Fruit fly (Drosophila melanogaster) whole organism, embryonic: ENCODE results near the gene CG32720.

Experiments used
- Atf6 ChIP-seq: fragments of 200-800 bp; sonication (Bioruptor generic); IDR thresholded peaks from 2 replicates; pipeline ENCODE4 v1.3.6; 2022; ENCODE audit warnings: missing biosample characterization, missing genetic modification characterization
- CG10147 ChIP-seq: fragments of 200-800 bp; sonication (Bioruptor generic); optimal IDR thresholded peaks from 2 replicates; lab custom pipeline; 2019; ENCODE audit warnings: missing biosample characterization, mild to moderate bottlenecking, missing genetic modification characterization, moderate library complexity
- CG11504 ChIP-seq: fragments of 200-800 bp; sonication (Bioruptor generic); optimal IDR thresholded peaks from 3 replicates; lab custom pipeline; 2019; ENCODE audit warnings: missing biosample characterization, mild to moderate bottlenecking, missing genetic modification characterization, moderate library complexity
- CG11695 ChIP-seq: fragments of 200-800 bp; sonication (Bioruptor generic); IDR thresholded peaks from 3 replicates; pipeline ENCODE4 v1.3.6; 2022; ENCODE audit warnings: missing biosample characterization, missing genetic modification characterization
- CG14667 ChIP-seq: fragments of 200-800 bp; sonication (Bioruptor generic); IDR thresholded peaks from 2 replicates; pipeline ENCODE4 v1.3.6; 2022; ENCODE audit warnings: missing biosample characterization, missing genetic modification characterization
- CG16813 ChIP-seq: fragments of 200-800 bp; sonication (Bioruptor generic); IDR thresholded peaks from 3 replicates; pipeline ENCODE4 v1.3.6; 2022; ENCODE audit warnings: missing biosample characterization, missing genetic modification characterization; ENCODE audit not compliant: partially characterized antibody
- CG17328 ChIP-seq: fragments of 200-800 bp; sonication (Bioruptor generic); IDR thresholded peaks from 2 replicates; pipeline ENCODE4 v1.3.6; 2022; ENCODE audit warnings: missing biosample characterization, missing genetic modification characterization
- CG18011 ChIP-seq: fragments of 200-800 bp; sonication (Bioruptor generic); optimal IDR thresholded peaks from 2 replicates; lab custom pipeline; 2017; ENCODE audit warnings: missing biosample characterization, missing genetic modification characterization, mild to moderate bottlenecking, moderate library complexity, missing genotype
- CG18599 ChIP-seq: fragments of 200-800 bp; sonication (Bioruptor generic); optimal IDR thresholded peaks from 3 replicates; lab custom pipeline; 2017; ENCODE audit warnings: missing biosample characterization, missing genetic modification characterization, mild to moderate bottlenecking, moderate library complexity, missing genetic modification reagents
- CG2202 ChIP-seq: fragments of 200-800 bp; sonication (Bioruptor generic); optimal IDR thresholded peaks from 2 replicates; lab custom pipeline; 2018; ENCODE audit warnings: missing biosample characterization, mild to moderate bottlenecking, missing genetic modification characterization
- CG2678 ChIP-seq: fragments of 200-800 bp; sonication (Bioruptor generic); optimal IDR thresholded peaks from 3 replicates; lab custom pipeline; 2019; ENCODE audit warnings: missing biosample characterization, mild to moderate bottlenecking, missing genetic modification characterization, moderate library complexity
- CG30403 ChIP-seq: fragments of 200-800 bp; sonication (Bioruptor generic); optimal IDR thresholded peaks from 3 replicates; lab custom pipeline; 2016; ENCODE audit warnings: missing biosample characterization, missing genetic modification characterization
- CG4282 ChIP-seq: fragments of 200-800 bp; sonication (Bioruptor generic); optimal IDR thresholded peaks from 2 replicates; lab custom pipeline; 2016; ENCODE audit warnings: missing biosample characterization, missing genetic modification characterization
- CG5180 ChIP-seq: fragments of 200-800 bp; sonication (Bioruptor generic); optimal IDR thresholded peaks from 3 replicates; lab custom pipeline; 2017; ENCODE audit warnings: missing biosample characterization, missing genetic modification characterization, mild to moderate bottlenecking, moderate library complexity, missing genetic modification reagents
- CG9817 ChIP-seq: fragments of 200-800 bp; sonication (Bioruptor generic); optimal IDR thresholded peaks from 2 replicates; lab custom pipeline; 2018; ENCODE audit warnings: missing biosample characterization, mild to moderate bottlenecking, missing genetic modification characterization, moderate library complexity
- Dref ChIP-seq: fragments of 200-800 bp; sonication (Bioruptor generic); IDR thresholded peaks from 2 replicates; pipeline ENCODE4 v1.3.6; 2022; ENCODE audit warnings: missing biosample characterization, missing genetic modification characterization
- Ets65A ChIP-seq: fragments of 200-800 bp; sonication (Bioruptor generic); peaks from one replicate; lab custom pipeline; 2016; ENCODE audit warnings: missing biosample characterization, missing genetic modification characterization
- Fer3 ChIP-seq: fragments of 200-800 bp; sonication (Bioruptor generic); optimal IDR thresholded peaks from 2 replicates; lab custom pipeline; 2018; ENCODE audit warnings: missing biosample characterization, mild to moderate bottlenecking, missing genetic modification characterization, moderate library complexity
- GATAe ChIP-seq: fragments of 200-800 bp; sonication (Bioruptor generic); conservative IDR thresholded peaks from 2 replicates; pipeline ENCODE4 v1.3.6; 2022; ENCODE audit warnings: missing biosample characterization, missing genetic modification characterization
- Hr51 ChIP-seq, 2 experiments: fragments of 200-800 bp; sonication (Bioruptor generic); optimal IDR thresholded peaks; 2 replicates in 1 of 2; 3 replicates in 1 of 2; lab custom pipeline; 2016 to 2018; ENCODE audit warnings: missing biosample characterization in 2 of 2, missing genetic modification characterization in 2 of 2, mild to moderate bottlenecking in 1 of 2, moderate library complexity in 1 of 2
- Med ChIP-seq: fragments of 200-800 bp; sonication (Bioruptor generic); peaks from one replicate; lab custom pipeline; 2016; ENCODE audit warnings: missing biosample characterization, missing genetic modification characterization, mild to moderate bottlenecking, inconsistent platforms, moderate library complexity
- Ptx1 ChIP-seq: fragments of 200-800 bp; sonication (Bioruptor generic); IDR thresholded peaks from 2 replicates; pipeline ENCODE4 v1.3.6; 2022; ENCODE audit warnings: missing biosample characterization, missing genetic modification characterization
- Side ChIP-seq: fragments of 200-800 bp; sonication (Bioruptor generic); optimal IDR thresholded peaks from 2 replicates; lab custom pipeline; 2016; ENCODE audit warnings: missing biosample characterization, missing genetic modification characterization
- Sox102F ChIP-seq: fragments of 200-800 bp; sonication (Bioruptor generic); optimal IDR thresholded peaks from 2 replicates; lab custom pipeline; 2018; ENCODE audit warnings: missing biosample characterization, mild to moderate bottlenecking, missing genetic modification characterization, moderate library complexity
- Taf1 ChIP-seq: fragments of 200-800 bp; sonication (Bioruptor generic); IDR thresholded peaks from 2 replicates; pipeline ENCODE4 v1.3.6; 2022; ENCODE audit warnings: missing biosample characterization, missing genetic modification characterization
- Vsx1 ChIP-seq: fragments of 200-800 bp; sonication (Bioruptor generic); optimal IDR thresholded peaks from 2 replicates; lab custom pipeline; 2017; ENCODE audit warnings: missing biosample characterization, mild to moderate bottlenecking, missing genetic modification characterization, missing genetic modification reagents
- Xrp1 ChIP-seq: fragments of 200-800 bp; sonication (Bioruptor generic); IDR thresholded peaks from 2 replicates; pipeline ENCODE4 v1.3.6; 2022; ENCODE audit warnings: missing biosample characterization, missing genetic modification characterization
- ac ChIP-seq: fragments of 200-800 bp; sonication (Bioruptor generic); optimal IDR thresholded peaks from 3 replicates; lab custom pipeline; 2017; ENCODE audit warnings: missing biosample characterization, mild to moderate bottlenecking, missing genetic modification characterization
- bab2 ChIP-seq: fragments of 200-800 bp; sonication (Bioruptor generic); optimal IDR thresholded peaks from 2 replicates; lab custom pipeline; 2016; ENCODE audit warnings: missing biosample characterization, missing genetic modification characterization
- bbx ChIP-seq: fragments of 200-800 bp; sonication (Bioruptor generic); IDR thresholded peaks from 2 replicates; pipeline ENCODE4 v1.3.6; 2022; ENCODE audit warnings: missing biosample characterization, missing genetic modification characterization; ENCODE audit not compliant: partially characterized antibody
- bigmax ChIP-seq: fragments of 200-800 bp; sonication (Bioruptor generic); optimal IDR thresholded peaks from 2 replicates; lab custom pipeline; 2018; ENCODE audit warnings: missing biosample characterization, mild to moderate bottlenecking, missing genetic modification characterization
- croc ChIP-seq: fragments of 200-800 bp; sonication (Bioruptor generic); conservative IDR thresholded peaks from 3 replicates; pipeline ENCODE4 v1.3.6; 2022; ENCODE audit warnings: missing biosample characterization, missing genetic modification characterization
- fd96Cb ChIP-seq: fragments of 200-800 bp; sonication (Bioruptor generic); optimal IDR thresholded peaks from 2 replicates; lab custom pipeline; 2018; ENCODE audit warnings: missing biosample characterization, mild to moderate bottlenecking, missing genetic modification characterization, moderate library complexity
- gcm2 ChIP-seq: fragments of 200-800 bp; sonication (Bioruptor generic); optimal IDR thresholded peaks from 2 replicates; lab custom pipeline; 2016; ENCODE audit warnings: missing biosample characterization, missing genetic modification characterization
- gem ChIP-seq: fragments of 200-800 bp; sonication (Bioruptor generic); optimal IDR thresholded peaks from 2 replicates; lab custom pipeline; 2019; ENCODE audit warnings: missing biosample characterization, mild to moderate bottlenecking, missing genetic modification characterization, moderate library complexity
- grau ChIP-seq: fragments of 200-800 bp; optimal IDR thresholded peaks from 3 replicates; lab custom pipeline; 2019; ENCODE audit warnings: missing biosample characterization, mild to moderate bottlenecking, missing genetic modification characterization, moderate library complexity
- inv ChIP-seq: fragments of 200-800 bp; sonication (Bioruptor generic); IDR thresholded peaks from 2 replicates; pipeline ENCODE4 v1.3.6; 2022; ENCODE audit warnings: missing biosample characterization, missing genetic modification characterization; ENCODE audit not compliant: partially characterized antibody
- kni ChIP-seq: fragments of 200-800 bp; sonication (Bioruptor generic); optimal IDR thresholded peaks from 3 replicates; lab custom pipeline; 2017; ENCODE audit warnings: mild to moderate bottlenecking, missing biosample characterization, missing genetic modification reagents, missing genetic modification characterization
- lilli ChIP-seq: fragments of 200-800 bp; sonication (Bioruptor generic); optimal IDR thresholded peaks from 3 replicates; lab custom pipeline; 2016; ENCODE audit warnings: missing biosample characterization, missing genetic modification characterization
- lola ChIP-seq, 3 experiments: fragments of >200 bp in 2 of 3; fragments of 200-800 bp in 1 of 3; sonication (Bioruptor generic) in 1 of 3; optimal IDR thresholded peaks; 2 replicates each; lab custom pipeline; 2017 to 2019; ENCODE audit warnings: missing biosample characterization in 3 of 3, missing genetic modification characterization in 3 of 3, mild to moderate bottlenecking in 1 of 3, moderate library complexity in 1 of 3
- p53 ChIP-seq: fragments of 200-800 bp; sonication (Bioruptor generic); optimal IDR thresholded peaks from 2 replicates; lab custom pipeline; 2016; ENCODE audit warnings: missing biosample characterization, missing genetic modification characterization
- phol ChIP-seq: fragments of 200-800 bp; sonication (Bioruptor generic); optimal IDR thresholded peaks from 3 replicates; lab custom pipeline; 2018; ENCODE audit warnings: missing biosample characterization, mild to moderate bottlenecking, missing genetic modification characterization, moderate library complexity
- run ChIP-seq: fragments of 200-800 bp; sonication (Bioruptor generic); optimal IDR thresholded peaks from 3 replicates; lab custom pipeline; 2018; ENCODE audit warnings: missing biosample characterization, mild to moderate bottlenecking, missing genetic modification characterization
- sc ChIP-seq, 3 experiments: fragments of >200 bp in 2 of 3; fragments of 200-800 bp in 1 of 3; sonication (Bioruptor generic) in 1 of 3; optimal IDR thresholded peaks; 2 replicates in 2 of 3; 3 replicates in 1 of 3; lab custom pipeline; 2017; ENCODE audit warnings: mild to moderate bottlenecking in 1 of 3, missing biosample characterization in 1 of 3, missing genetic modification characterization in 1 of 3, missing genetic modification reagents in 1 of 3
- sens ChIP-seq: fragments of 200-800 bp; sonication (Bioruptor generic); peaks from one replicate; lab custom pipeline; 2016; ENCODE audit warnings: missing biosample characterization, missing genetic modification characterization
- slbo ChIP-seq: fragments of 200-800 bp; sonication (Bioruptor generic); IDR thresholded peaks from 2 replicates; pipeline ENCODE4 v1.3.6; 2022; ENCODE audit warnings: missing biosample characterization, missing genetic modification characterization
- tup ChIP-seq: fragments of 200-800 bp; sonication (Bioruptor generic); optimal IDR thresholded peaks from 2 replicates; lab custom pipeline; 2016; ENCODE audit warnings: missing biosample characterization, mild to moderate bottlenecking, missing genetic modification characterization, moderate library complexity
- vvl ChIP-seq: fragments of 200-800 bp; sonication (Bioruptor generic); IDR thresholded peaks from 2 replicates; pipeline ENCODE4 v1.3.6; 2022; ENCODE audit warnings: missing biosample characterization, missing genetic modification characterization
- zfh1 ChIP-seq: fragments of 200-800 bp; sonication (Bioruptor generic); IDR thresholded peaks from 3 replicates; pipeline ENCODE4 v1.3.6; 2022; ENCODE audit warnings: missing biosample characterization, missing genetic modification characterization

The CG32720 gene

dm6 chrX:7579023-7579422, 42.3 kb upstream of the CG32720 start (continued):
- TF ChIP-seq CG2678 (tag; lab: Kevin White, UChicago) (peak; percentile 41), CG11695 (GFP tag; lab: Robert Waterston, UW) (peak; percentile 70), grau (tag; lab: Kevin White, UChicago) (peak; percentile 19), gcm2 (no peak), zfh1 (GFP tag; lab: Robert Waterston, UW) (0 out of 3 replicates have a peak, but pooled peaks have one; percentile 24), lola (GFP tag; optimal IDR thresholded peaks at IDR 0.05; lab: Kevin White, UChicago) (no peak), gem (tag; lab: Kevin White, UChicago) (peak; percentile 24), slbo (GFP tag; lab: Robert Waterston, UW) (peak; percentile 50), tup (no peak), p53 (no peak), Xrp1 (GFP tag; lab: Robert Waterston, UW) (peak; percentile 19; the same call in 1 of the 2 replicates), Atf6 (GFP tag; lab: Robert Waterston, UW) (0 out of 2 replicates have a peak, but pooled peaks have one; percentile 22), Ptx1 (GFP tag; lab: Robert Waterston, UW) (peak; percentile 30; the same call in 1 of the 2 replicates), lilli (GFP tag; lab: Kevin White, UChicago) (peak; percentile 18), Side (no peak), sc (optimal IDR thresholded peaks at IDR 0.05; lab: Kevin White, UChicago) (no peak), sc (GFP tag; optimal IDR thresholded peaks at IDR 0.05; lab: Kevin White, UChicago) (no peak), Taf1 (GFP tag; lab: Robert Waterston, UW) (no peak), CG18599 (GFP tag; lab: Kevin White, UChicago) (peak; percentile 36), CG18011 (GFP tag; lab: Kevin White, UChicago) (no peak), bbx (GFP tag; lab: Robert Waterston, UW) (no peak), CG2202 (tag; lab: Kevin White, UChicago) (no peak), CG4282 (GFP tag; lab: Kevin White, UChicago) (no peak), bab2 (GFP tag; lab: Kevin White, UChicago) (no peak), GATAe (GFP tag; lab: Robert Waterston, UW) (no peak), phol (tag; lab: Kevin White, UChicago) (peak; percentile 13), vvl (GFP tag; lab: Robert Waterston, UW) (peak; percentile 48; the same call in 1 of the 2 replicates), Hr51 (GFP tag; optimal IDR thresholded peaks at IDR 0.05; lab: Kevin White, UChicago) (no peak), CG10147 (GFP tag; lab: Kevin White, UChicago) (no peak), Med (GFP tag; lab: Kevin White, UChicago) (peak; percentile 31), CG5180 (no peak), Sox102F (GFP tag; lab: Kevin White, UChicago) (peak; percentile 3), CG9817 (tag; lab: Kevin White, UChicago) (peak; percentile 15), run (tag; lab: Kevin White, UChicago) (no peak), fd96Cb (tag; lab: Kevin White, UChicago) (no peak), kni (GFP tag; lab: Kevin White, UChicago) (no peak), Fer3 (tag; lab: Kevin White, UChicago) (peak; percentile 8), CG30403 (GFP tag; lab: Kevin White, UChicago) (no peak), CG11504 (tag; lab: Kevin White, UChicago) (peak; percentile 32)

- TF ChIP-seq Ets65A (GFP tag; lab: Kevin White, UChicago) (peak; percentile 11), CG16813 (GFP tag; lab: Robert Waterston, UW) (no peak), ac (GFP tag; lab: Kevin White, UChicago) (peak; percentile 39), Dref (no peak), inv (no peak), croc (GFP tag; lab: Robert Waterston, UW) (no peak), CG14667 (GFP tag; lab: Robert Waterston, UW) (no peak), Vsx1 (no peak), CG17328 (no peak), sens (peak; percentile 23), bigmax (GFP tag; lab: Kevin White, UChicago) (no peak)
These were observed 37.2 kb upstream of the CG32720 start, which contains the start of gene CG11369 for dm6 chrX:7573990-7574389. Gene CG11369, plus strand, starts transcription at chrX:7574290.
